Worm (Caenorhabditis elegans): ENCODE measurements around the gene W08F4.3.

The W08F4.3 gene

ce11 chrII:627205-627604 is 46.8 kb downstream of the W08F4.3 start, which contains the start of gene arrd-1:
TSS of gene arrd-1 (plus strand) at chrII:627505.
- TF ChIP-seq unc-62 (GFP tag; optimal IDR thresholded peaks at IDR 0.05), result no peak

DNA sequence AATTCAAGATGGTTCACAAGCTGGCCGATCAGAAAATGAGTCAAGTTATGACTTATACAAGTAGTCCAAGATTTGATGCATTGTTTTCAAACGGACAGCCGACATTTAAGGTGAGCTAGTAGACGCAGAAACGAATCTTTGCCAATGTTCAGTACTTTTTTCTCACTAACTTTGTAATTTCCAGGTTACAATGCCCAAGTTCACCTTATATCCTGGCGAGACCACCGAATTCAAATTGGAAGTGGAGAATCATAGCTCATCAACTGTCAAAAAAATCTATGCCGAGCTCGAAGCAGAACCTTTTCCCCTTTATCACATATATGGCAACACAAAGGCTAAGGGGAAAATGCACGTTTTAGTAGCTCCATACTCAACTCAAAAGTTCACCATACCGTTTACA is 47.5 kb downstream of the W08F4.3 start:
- no peak for TF ChIP-seq unc-62 (GFP tag; optimal IDR thresholded peaks at IDR 0.05)

Measured in whole organism, dauer.